Fruit fly (Drosophila melanogaster) ovary, adult (tissue): ENCODE results near the gene Ada2a.

Experiments used
- CG17801 ChIP-seq: fragments of 200-800 bp; optimal IDR thresholded peaks from 2 replicates; lab custom pipeline; 2019; ENCODE audit warnings: missing biosample characterization, mild to moderate bottlenecking, missing genetic modification characterization, moderate library complexity; ENCODE audit not compliant: partially characterized antibody

Ada2a gene

DNA sequence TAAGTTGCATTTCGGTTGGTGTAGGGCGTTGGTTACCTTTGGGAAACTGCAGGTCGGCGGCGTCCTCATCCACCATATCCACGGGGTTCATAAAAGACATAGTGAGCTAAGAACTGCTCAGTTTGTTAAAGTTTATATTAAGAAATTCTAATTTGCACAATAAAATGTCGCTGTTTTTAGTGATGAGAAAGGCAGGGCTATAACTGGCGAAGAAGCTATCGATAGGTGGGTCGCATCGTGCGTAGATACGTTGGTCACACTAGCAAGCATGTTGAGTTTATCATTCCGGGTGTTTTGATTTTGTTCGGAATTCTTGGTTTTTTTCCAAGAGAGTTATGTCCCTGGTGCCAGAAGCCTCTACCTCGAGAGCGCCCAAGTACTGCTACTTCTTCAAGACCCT lies at the start of gene Ada2a, which contains the start of the genes Polr2D, Tgs1 and moi:
TSS of gene Ada2a (minus strand) at position 207 of the 400 bp plus-strand sequence.
TSS of gene Polr2D (minus strand) at position 207 of the 400 bp plus-strand sequence.
TSS of gene Tgs1 (plus strand) at position 250 of the 400 bp plus-strand sequence.
TSS of gene moi (plus strand) at position 250 of the 400 bp plus-strand sequence.
- peak; percentile 23 for TF ChIP-seq CG17801 (GFP tag; lab: Kevin White, UChicago)

DNA sequence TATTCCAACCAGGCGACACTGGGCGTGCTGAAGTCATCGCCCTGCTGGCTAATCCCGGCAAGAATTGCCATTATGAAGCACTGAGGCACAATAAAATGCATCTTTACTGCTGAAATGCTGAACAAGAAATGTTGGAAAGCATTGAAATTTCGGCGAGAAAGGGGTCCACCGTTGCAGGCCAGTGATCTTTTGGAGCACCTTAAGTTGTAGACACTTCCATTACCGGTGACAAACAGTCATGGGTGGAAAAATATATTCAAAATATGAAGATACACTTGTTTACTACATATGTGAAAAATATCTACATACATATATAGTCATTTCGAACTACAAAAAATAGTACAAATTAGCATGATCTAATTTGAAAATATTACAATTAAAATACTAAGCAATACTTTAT lies 47.5 kb upstream of the Ada2a start, which contains the start of gene CG7126:
TSS of gene CG7126 (minus strand) at position 101 of the 400 bp plus-strand sequence.
- no peak for TF ChIP-seq CG17801 (GFP tag; lab: Kevin White, UChicago)

DNA sequence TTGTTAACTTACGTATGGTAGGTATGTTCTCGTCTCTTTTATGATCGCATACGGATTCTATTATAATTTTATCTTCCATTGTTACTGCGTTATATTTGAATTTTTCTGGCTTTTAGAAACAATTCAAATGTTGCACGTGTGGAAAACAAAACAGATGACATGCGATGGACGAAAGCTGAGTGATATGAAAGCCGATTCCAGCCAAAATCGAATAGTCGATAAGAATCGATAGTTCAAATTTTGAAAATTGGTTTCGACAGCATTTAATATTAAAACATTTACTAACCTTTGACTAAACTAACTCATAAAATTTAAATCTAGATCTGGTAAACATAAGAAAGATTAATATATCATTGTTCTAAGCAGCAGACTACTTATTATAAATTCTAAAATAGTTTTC lies 46.3 kb upstream of the Ada2a start, which contains the start of gene Polr1E:
TSS of gene Polr1E (minus strand) at position 160 of the 400 bp plus-strand sequence.
- TF ChIP-seq CG17801 (GFP tag; lab: Kevin White, UChicago) = no peak

DNA sequence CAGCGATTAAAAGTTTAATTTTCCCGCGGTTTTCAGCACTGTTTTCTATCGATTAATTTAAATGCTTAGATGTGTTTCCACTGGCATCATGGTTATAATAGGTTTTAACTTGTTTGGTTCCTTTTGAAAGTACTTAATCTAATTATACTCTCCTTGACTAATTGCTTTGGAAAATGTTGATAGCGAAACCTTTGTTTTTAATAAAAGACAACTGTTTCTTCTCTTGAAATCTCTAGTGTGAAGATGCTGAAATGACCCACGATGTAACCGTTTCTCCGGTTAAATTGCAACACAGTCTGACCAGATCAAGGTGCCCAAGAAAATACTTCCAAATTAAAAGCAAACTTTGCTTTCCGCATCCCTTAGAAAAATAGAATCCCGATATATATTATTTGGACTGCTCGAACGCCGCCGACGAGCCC lies 43.6 kb upstream of the Ada2a start, which contains the start of gene Dlc90F:
TSS of gene Dlc90F (plus strand) at position 330 of the 422 bp plus-strand sequence.
- no peak for TF ChIP-seq CG17801 (GFP tag; lab: Kevin White, UChicago)

DNA sequence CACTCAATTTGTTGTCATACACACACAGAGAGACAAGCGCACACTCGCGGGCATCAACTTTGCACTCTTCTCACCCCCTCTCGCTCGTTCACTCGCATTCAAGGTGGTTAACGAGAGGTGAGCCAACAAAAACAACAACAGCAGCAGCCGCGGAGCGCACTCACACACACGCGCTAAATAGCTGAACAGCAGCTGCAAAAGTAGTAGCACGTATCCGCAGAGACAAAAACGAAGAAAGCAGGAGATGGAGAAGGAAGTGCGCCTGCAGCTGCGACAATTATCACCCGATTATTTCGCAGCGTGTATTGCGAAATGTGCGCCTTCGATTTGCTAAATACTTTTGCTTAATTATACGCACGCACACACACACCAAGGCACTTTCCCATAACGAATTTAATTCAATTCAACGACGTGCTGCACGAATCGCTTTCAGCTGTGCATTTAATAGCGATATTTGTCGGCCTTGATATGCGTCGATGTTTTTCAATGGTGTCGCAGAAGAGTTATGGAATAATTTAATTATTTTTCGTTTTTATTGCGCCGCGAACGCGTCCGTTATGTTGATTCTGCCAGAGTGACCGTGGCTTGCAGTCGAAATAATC lies 43.1 kb upstream of the Ada2a start:
- TF ChIP-seq CG17801 (GFP tag; lab: Kevin White, UChicago) = no peak

DNA sequence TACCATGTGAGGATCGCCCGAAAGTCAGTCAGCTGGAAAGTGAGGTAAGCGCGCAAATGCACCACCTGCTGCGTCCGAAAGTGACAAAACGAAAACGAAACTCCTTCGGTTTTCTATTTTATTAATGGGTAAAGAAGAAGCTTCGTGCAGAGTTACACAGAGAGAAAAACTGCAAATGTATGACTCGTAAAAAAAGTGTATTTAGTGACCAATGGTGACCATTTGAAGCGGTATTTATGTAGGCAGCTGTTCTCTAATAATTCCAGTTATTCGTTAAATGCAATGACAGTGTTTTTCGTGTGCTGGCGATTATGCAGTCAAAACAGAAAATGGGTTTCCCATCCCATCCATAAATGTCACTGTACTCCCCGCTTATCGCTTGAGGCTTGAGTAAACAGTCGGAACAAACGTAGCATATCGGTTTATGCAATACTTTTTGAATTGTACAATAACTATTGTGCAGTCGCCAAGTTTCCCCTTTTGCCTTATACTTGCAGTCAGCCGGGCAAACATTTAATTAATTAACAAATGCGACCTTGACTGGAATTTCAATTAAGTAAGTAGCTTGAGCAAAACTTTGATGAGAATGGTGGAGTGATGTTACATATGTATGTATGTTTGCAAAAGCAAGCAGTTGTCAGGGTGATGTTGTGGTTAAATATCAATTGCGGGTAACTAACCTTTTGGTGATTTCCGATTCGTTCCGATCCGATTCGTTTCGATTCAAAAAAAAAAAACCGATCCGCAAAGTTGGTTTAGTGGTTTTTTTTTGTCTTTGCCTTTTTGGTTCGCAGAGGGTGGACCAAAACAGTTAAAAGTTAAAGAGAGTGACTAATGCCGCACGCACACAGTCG lies 42.4 kb upstream of the Ada2a start:
- no peak for TF ChIP-seq CG17801 (GFP tag; lab: Kevin White, UChicago)

DNA sequence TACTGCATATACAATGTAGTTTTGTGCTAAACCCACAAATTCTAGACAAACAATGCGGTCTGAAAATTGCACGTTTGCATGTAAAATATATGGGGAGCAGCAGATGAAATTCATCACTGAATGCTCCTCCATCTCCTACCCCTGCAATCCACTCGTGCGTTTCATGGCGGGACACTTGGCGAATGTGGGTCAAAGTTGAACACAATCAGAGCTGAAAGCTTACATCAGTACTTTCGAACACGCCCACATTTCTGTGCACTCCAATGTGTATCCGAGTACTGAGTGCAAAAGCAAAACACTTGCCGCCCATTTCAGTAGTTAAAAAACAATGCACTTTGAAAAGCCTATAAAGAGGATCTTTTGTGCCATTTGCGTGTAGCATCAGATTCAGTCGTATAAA lies 41.5 kb upstream of the Ada2a start:
- no peak for TF ChIP-seq CG17801 (GFP tag; lab: Kevin White, UChicago)

DNA sequence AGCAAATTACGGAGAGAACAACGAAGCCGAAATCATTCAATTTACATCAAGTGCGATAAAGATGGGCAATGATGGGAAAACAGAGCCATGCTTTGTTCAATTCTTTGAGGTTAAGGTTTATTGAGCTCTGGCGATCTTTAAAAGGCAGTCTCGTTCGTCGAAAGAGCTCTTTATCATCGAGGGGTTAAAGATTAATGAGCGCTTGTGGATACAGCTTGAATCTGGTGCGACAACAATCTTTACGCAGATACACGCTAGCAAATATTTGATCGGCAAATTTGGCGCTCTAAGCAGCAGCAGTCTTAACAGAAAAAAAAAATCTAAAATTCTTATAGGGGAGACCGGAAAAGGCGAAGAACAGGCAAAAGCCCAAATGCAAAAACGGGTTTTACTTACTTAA lies 40.8 kb upstream of the Ada2a start:
- TF ChIP-seq CG17801 (GFP tag; lab: Kevin White, UChicago) = no peak

DNA sequence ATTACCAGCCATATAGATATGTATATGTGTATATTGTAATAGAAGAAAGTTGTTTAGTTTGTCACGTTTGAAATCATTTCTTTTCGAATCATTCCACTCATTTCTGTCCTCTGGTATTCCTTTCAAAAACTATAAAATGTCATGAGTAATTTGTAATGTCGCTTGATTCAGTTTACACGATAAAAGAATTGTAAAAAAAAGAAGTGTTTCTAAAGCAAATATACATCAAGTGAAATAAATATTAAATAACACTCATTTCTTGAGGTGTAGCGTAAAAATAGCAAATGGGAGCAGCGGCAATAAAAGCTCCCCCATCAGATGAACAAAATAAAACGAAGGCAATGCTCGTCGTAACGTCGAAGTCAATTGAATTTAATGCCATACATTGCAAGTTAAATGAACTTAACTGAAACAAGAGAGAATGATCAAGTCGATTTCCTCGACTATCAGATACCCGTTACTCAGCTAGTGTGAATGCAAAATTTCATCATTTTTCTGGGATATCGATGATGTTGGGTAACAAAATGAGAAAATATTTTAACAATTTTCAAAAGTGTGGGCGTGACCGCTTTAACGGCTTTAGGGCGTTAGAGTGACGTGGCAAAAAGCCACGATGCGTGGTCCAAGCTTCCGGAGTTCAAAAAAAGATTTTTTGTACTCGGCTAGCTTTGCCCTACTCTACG lies 40.1 kb upstream of the Ada2a start:
- no peak for TF ChIP-seq CG17801 (GFP tag; lab: Kevin White, UChicago)

DNA sequence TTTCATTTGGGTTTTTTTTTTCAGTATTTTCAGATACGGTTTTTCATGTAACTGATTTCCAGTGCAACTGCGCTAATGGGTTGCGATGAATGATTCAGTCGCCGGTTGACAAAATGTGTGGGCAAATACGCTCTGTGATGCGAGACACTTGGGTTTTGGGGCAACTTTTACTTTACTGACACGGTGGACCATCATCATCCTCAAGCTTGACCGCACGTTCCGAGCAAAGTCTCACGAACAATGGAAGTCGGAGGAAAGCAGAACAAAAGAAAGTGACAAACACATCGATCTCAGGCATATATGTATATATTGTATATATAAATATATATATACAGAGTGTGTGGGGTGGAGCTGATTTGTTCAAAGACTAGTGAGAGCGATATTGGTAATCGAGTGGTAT lies 39.2 kb upstream of the Ada2a start:
- TF ChIP-seq CG17801 (GFP tag; lab: Kevin White, UChicago) = no peak

DNA sequence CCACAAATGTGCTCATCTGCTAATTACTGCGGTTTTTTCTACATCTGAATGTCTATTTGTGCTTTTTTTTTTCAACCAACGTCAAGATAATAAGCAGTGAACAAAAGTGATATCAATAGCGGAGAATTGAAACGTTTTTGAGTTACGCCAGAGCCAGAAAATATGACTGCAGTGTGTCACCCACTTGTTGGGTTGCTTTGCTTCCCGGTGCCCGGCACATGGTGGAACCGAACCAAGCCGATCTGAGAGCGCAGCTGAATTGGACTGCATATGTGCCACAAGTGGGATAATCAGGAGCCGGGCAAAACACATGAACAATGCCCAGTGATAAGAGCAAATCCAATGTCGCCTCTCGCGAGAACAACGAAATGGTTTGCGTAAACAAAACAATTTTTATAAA lies 37.1 kb upstream of the Ada2a start:
- no peak for TF ChIP-seq CG17801 (GFP tag; lab: Kevin White, UChicago)

DNA sequence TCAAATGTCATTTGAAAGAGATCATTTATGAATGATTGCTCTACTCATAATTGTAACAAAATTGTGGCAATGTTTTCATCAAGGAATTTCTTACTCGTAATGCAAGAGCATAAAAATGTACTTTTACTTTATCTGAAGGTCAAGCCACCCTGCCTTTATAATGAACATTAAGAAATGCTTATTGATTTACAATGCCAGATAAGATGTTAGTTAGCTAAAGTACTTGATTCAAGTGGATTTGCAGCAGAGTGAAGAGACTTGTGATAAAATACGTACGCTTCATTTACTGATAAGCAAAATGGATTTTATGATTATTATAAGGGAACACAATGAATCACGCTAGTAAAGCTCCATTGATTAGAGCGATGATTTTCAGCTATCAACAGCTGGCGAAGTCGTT lies 36.5 kb upstream of the Ada2a start:
- TF ChIP-seq CG17801 (GFP tag; lab: Kevin White, UChicago) = no peak

DNA sequence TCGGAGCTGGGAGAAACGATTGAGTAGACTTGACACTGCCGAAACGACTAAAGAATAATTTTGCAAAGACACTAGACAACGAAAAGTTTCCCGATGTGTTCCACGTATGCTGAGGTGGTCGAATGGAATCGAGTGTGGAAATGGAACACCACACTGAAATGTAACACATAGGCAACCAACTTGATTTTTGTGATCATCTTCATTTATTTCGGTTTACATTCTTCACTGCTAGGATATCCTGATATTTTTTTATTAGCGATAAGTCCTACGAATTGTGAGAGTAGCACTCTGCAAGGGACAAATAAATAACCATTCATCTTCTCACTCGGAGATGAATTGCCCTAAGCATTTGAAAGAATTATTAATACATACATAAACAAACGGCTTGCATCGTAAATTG lies 33.4 kb upstream of the Ada2a start, which contains the start of gene CG7131:
TSS of gene CG7131 (minus strand) at position 101 of the 400 bp plus-strand sequence.
- no peak for TF ChIP-seq CG17801 (GFP tag; lab: Kevin White, UChicago)

DNA sequence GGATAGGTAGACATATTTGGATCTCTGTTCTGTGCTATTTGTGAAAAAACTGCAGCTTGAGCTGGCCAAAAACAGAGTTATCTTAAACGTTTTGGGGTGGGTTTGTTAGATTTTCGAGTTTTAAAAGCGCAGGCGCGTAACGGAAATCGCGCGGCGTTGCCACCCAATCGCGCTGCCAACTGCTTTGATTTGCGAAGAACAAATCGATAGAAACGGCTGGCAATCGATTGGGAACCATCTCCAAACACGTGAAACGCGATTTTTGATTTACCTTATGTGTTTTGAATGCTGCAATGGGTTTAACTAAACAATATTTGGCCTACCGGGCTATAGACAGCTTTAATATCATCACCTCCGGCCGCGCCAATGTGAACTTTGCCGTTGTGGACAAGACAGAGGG lies 28.2 kb upstream of the Ada2a start, which contains the start of the genes CG14312 and CG8064:
TSS of gene CG14312 (minus strand) at position 88 of the 400 bp plus-strand sequence.
TSS of gene CG8064 (plus strand) at position 220 of the 400 bp plus-strand sequence.
- TF ChIP-seq CG17801 (GFP tag; lab: Kevin White, UChicago) = no peak
